Fruit fly (Drosophila melanogaster): Measurements from ENCODE around the gene CG17636.

DNA sequence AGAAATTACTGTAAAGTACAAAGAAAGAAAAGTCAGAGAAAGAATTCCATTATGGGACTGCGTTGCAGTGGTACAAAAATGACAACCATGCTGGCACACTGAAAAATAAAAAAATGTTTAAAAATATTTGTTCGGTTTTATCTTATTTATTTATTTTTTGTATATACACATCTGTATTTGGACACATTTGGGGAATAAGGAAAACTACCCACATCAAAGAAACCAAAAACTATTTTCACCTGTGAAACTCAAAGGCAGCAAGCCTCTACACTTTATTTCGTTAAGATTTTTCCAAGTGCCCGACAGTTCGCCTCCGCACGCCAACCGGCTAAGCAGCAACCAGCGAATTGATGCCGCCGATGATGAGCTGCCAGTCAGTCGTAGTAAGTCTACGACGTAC, 43.1 kb upstream of the CG17636 start:
- TF ChIP-seq Dif (GFP tag; optimal IDR thresholded peaks at IDR 0.05; ENCODE audit: partially characterized antibody) (no peak), Dfd (GFP tag; optimal IDR thresholded peaks at IDR 0.05) (no peak), OdsH (GFP tag; optimal IDR thresholded peaks at IDR 0.05) (no peak)
